Fruit fly (Drosophila melanogaster) whole organism, embryonic: Measurements from ENCODE around the gene Orc2.

Experiments
- B-H1 ChIP-seq: fragments of 200-800 bp; sonication (Bioruptor generic); IDR thresholded peaks from 3 replicates; pipeline ENCODE4 v1.3.6; 2022; ENCODE audit warnings: missing biosample characterization, missing genetic modification characterization
- Bdp1 ChIP-seq: fragments of 200-800 bp; sonication (Bioruptor generic); optimal IDR thresholded peaks from 3 replicates; lab custom pipeline; 2016; ENCODE audit warnings: missing biosample characterization, missing genetic modification characterization
- Bgb ChIP-seq: fragments of 200-800 bp; sonication (Bioruptor generic); IDR thresholded peaks from 2 replicates; pipeline ENCODE4 v1.3.6; 2022; ENCODE audit warnings: missing biosample characterization, missing genetic modification characterization; ENCODE audit not compliant: partially characterized antibody
- Blimp-1 ChIP-seq: fragments of 200-800 bp; sonication (Bioruptor generic); optimal IDR thresholded peaks from 3 replicates; lab custom pipeline; 2018; ENCODE audit warnings: missing biosample characterization, missing genetic modification characterization, mild to moderate bottlenecking, moderate library complexity, missing genetic modification reagents
- BtbVII ChIP-seq: fragments of 200-800 bp; sonication (Bioruptor generic); optimal IDR thresholded peaks from 3 replicates; lab custom pipeline; 2017; ENCODE audit warnings: missing biosample characterization, mild to moderate bottlenecking, missing genetic modification characterization
- CG10431 ChIP-seq: fragments of 200-800 bp; sonication (Bioruptor generic); optimal IDR thresholded peaks from 3 replicates; lab custom pipeline; 2018; ENCODE audit warnings: missing biosample characterization, mild to moderate bottlenecking, missing genetic modification characterization
- CG11560 ChIP-seq: fragments of 200-800 bp; sonication (Bioruptor generic); IDR thresholded peaks from 3 replicates; pipeline ENCODE4 v1.3.6; 2022; ENCODE audit warnings: missing biosample characterization, missing genetic modification characterization
- CG12942 ChIP-seq: fragments of 200-800 bp; sonication (Bioruptor generic); optimal IDR thresholded peaks from 3 replicates; lab custom pipeline; 2016; ENCODE audit warnings: missing biosample characterization, missing genetic modification characterization
- CG15479 ChIP-seq: fragments of 200-800 bp; sonication (Bioruptor generic); optimal IDR thresholded peaks from 3 replicates; lab custom pipeline; 2019; ENCODE audit warnings: missing biosample characterization, mild to moderate bottlenecking, missing genetic modification characterization, moderate library complexity
- CG18011 ChIP-seq: fragments of 200-800 bp; sonication (Bioruptor generic); optimal IDR thresholded peaks from 2 replicates; lab custom pipeline; 2017; ENCODE audit warnings: missing biosample characterization, missing genetic modification characterization, mild to moderate bottlenecking, moderate library complexity, missing genotype
- CG2678 ChIP-seq: fragments of 200-800 bp; sonication (Bioruptor generic); optimal IDR thresholded peaks from 3 replicates; lab custom pipeline; 2019; ENCODE audit warnings: missing biosample characterization, mild to moderate bottlenecking, missing genetic modification characterization, moderate library complexity
- CG3065 ChIP-seq: fragments of 200-800 bp; sonication (Bioruptor generic); optimal IDR thresholded peaks from 2 replicates; lab custom pipeline; 2016; ENCODE audit warnings: missing biosample characterization, missing genetic modification characterization
- CG32532 ChIP-seq: fragments of 200-800 bp; sonication (Bioruptor generic); IDR thresholded peaks from 2 replicates; pipeline ENCODE4 v1.3.6; 2022; ENCODE audit warnings: missing biosample characterization, missing genetic modification characterization
- CG34376 ChIP-seq: fragments of 200-800 bp; sonication (Bioruptor generic); optimal IDR thresholded peaks from 2 replicates; lab custom pipeline; 2018; ENCODE audit warnings: missing biosample characterization, mild to moderate bottlenecking, missing genetic modification characterization
- CG5953 ChIP-seq: fragments of 200-800 bp; sonication (Bioruptor generic); IDR thresholded peaks from 2 replicates; pipeline ENCODE4 v1.3.6; 2022; ENCODE audit warnings: missing biosample characterization, missing genetic modification characterization
- CG6175 ChIP-seq: fragments of 200-800 bp; sonication (Bioruptor generic); IDR thresholded peaks from 3 replicates; pipeline ENCODE4 v1.3.6; 2022; ENCODE audit warnings: missing biosample characterization, missing genetic modification characterization
- CG6791 ChIP-seq: fragments of 200-800 bp; sonication (Bioruptor generic); IDR thresholded peaks from 3 replicates; pipeline ENCODE4 v1.3.6; 2022; ENCODE audit warnings: missing biosample characterization, missing genetic modification characterization; ENCODE audit not compliant: partially characterized antibody
- CG7556 ChIP-seq: fragments of 200-800 bp; sonication (Bioruptor generic); optimal IDR thresholded peaks from 2 replicates; lab custom pipeline; 2017; ENCODE audit warnings: missing biosample characterization, mild to moderate bottlenecking, missing genetic modification characterization
- CG7786 ChIP-seq: fragments of 200-800 bp; sonication (Bioruptor generic); optimal IDR thresholded peaks from 2 replicates; lab custom pipeline; 2016; ENCODE audit warnings: missing biosample characterization, missing genetic modification characterization
- CG8944 ChIP-seq: fragments of 200-800 bp; sonication (Bioruptor generic); optimal IDR thresholded peaks from 3 replicates; lab custom pipeline; 2016; ENCODE audit warnings: missing biosample characterization, missing genetic modification characterization
- CG9876 ChIP-seq: fragments of 200-800 bp; sonication (Bioruptor generic); optimal IDR thresholded peaks from 2 replicates; lab custom pipeline; 2016; ENCODE audit warnings: missing biosample characterization, missing genetic modification characterization
- Dbx ChIP-seq: fragments of 200-800 bp; sonication (Bioruptor generic); IDR thresholded peaks from 3 replicates; pipeline ENCODE4 v1.3.6; 2022; ENCODE audit warnings: missing biosample characterization, missing genetic modification characterization
- Hr39 ChIP-seq: fragments of >200 bp; optimal IDR thresholded peaks from 2 replicates; lab custom pipeline; 2017
- NfI ChIP-seq: fragments of 200-800 bp; sonication (Bioruptor generic); optimal IDR thresholded peaks from 3 replicates; lab custom pipeline; 2018; ENCODE audit warnings: missing biosample characterization, mild to moderate bottlenecking, missing genetic modification characterization, moderate library complexity
- Poxn ChIP-seq: fragments of 200-800 bp; sonication (Bioruptor generic); IDR thresholded peaks from 2 replicates; pipeline ENCODE4 v1.3.6; 2022; ENCODE audit warnings: missing biosample characterization, missing genetic modification characterization
- ab ChIP-seq: fragments of 200-800 bp; sonication (Bioruptor generic); optimal IDR thresholded peaks from 2 replicates; lab custom pipeline; 2016; ENCODE audit warnings: missing biosample characterization, missing genetic modification characterization
- aop ChIP-seq: fragments of 200-800 bp; sonication (Bioruptor generic); IDR thresholded peaks from 2 replicates; pipeline ENCODE4 v1.3.6; 2022; ENCODE audit warnings: missing biosample characterization, missing genetic modification characterization
- ap ChIP-seq: fragments of 200-800 bp; sonication (Bioruptor generic); IDR thresholded peaks from 2 replicates; pipeline ENCODE4 v1.3.6; 2022; ENCODE audit warnings: missing biosample characterization, missing genetic modification characterization
- bowl ChIP-seq: fragments of 200-800 bp; sonication (Bioruptor generic); IDR thresholded peaks from 2 replicates; pipeline ENCODE4 v1.3.6; 2022; ENCODE audit warnings: missing biosample characterization, missing genetic modification characterization
- cas ChIP-seq: fragments of 200-800 bp; sonication (Bioruptor generic); IDR thresholded peaks from 2 replicates; pipeline ENCODE4 v1.3.6; 2022; ENCODE audit warnings: missing biosample characterization, missing genetic modification characterization
- caup ChIP-seq: fragments of 200-800 bp; sonication (Bioruptor generic); optimal IDR thresholded peaks from 3 replicates; lab custom pipeline; 2017; ENCODE audit warnings: missing biosample characterization, mild to moderate bottlenecking, missing genetic modification characterization, moderate library complexity; ENCODE audit not compliant: severe bottlenecking
- crol ChIP-seq: fragments of 200-800 bp; sonication (Bioruptor generic); IDR thresholded peaks from 2 replicates; pipeline ENCODE4 v1.3.6; 2022; ENCODE audit warnings: missing biosample characterization, missing genetic modification characterization
- crp ChIP-seq, 2 experiments: fragments of 200-800 bp; sonication (Bioruptor generic); optimal IDR thresholded peaks; 2 replicates in 1 of 2; 3 replicates in 1 of 2; lab custom pipeline; 2017; ENCODE audit warnings: missing biosample characterization in 2 of 2, missing genetic modification characterization in 2 of 2, mild to moderate bottlenecking in 1 of 2, moderate library complexity in 1 of 2
- eyg ChIP-seq: fragments of 200-800 bp; sonication (Bioruptor generic); optimal IDR thresholded peaks from 3 replicates; lab custom pipeline; 2016; ENCODE audit warnings: missing biosample characterization, missing genetic modification characterization
- fd96Cb ChIP-seq: fragments of 200-800 bp; sonication (Bioruptor generic); optimal IDR thresholded peaks from 2 replicates; lab custom pipeline; 2018; ENCODE audit warnings: missing biosample characterization, mild to moderate bottlenecking, missing genetic modification characterization, moderate library complexity
- gcm ChIP-seq: fragments of 200-800 bp; sonication (Bioruptor generic); optimal IDR thresholded peaks from 2 replicates; lab custom pipeline; 2019; ENCODE audit warnings: missing biosample characterization, mild to moderate bottlenecking, missing genetic modification characterization, moderate library complexity
- gsb-n ChIP-seq: fragments of 200-800 bp; sonication (Bioruptor generic); optimal IDR thresholded peaks from 3 replicates; lab custom pipeline; 2018; ENCODE audit warnings: missing biosample characterization, mild to moderate bottlenecking, missing genetic modification characterization
- hbn ChIP-seq: fragments of 200-800 bp; sonication (Bioruptor generic); IDR thresholded peaks from 2 replicates; pipeline ENCODE4 v1.3.6; 2022; ENCODE audit warnings: missing biosample characterization, missing genetic modification characterization; ENCODE audit not compliant: partially characterized antibody
- lab ChIP-seq: fragments of 200-800 bp; sonication (Bioruptor generic); optimal IDR thresholded peaks from 3 replicates; lab custom pipeline; 2017; ENCODE audit warnings: missing biosample characterization, missing genetic modification characterization, mild to moderate bottlenecking, moderate library complexity, missing genetic modification reagents
- lilli ChIP-seq: fragments of 200-800 bp; sonication (Bioruptor generic); optimal IDR thresholded peaks from 3 replicates; lab custom pipeline; 2016; ENCODE audit warnings: missing biosample characterization, missing genetic modification characterization
- nerfin-1 ChIP-seq: fragments of 200-800 bp; sonication (Bioruptor generic); optimal IDR thresholded peaks from 3 replicates; lab custom pipeline; 2019; ENCODE audit warnings: missing biosample characterization, mild to moderate bottlenecking, missing genetic modification characterization, moderate library complexity
- p53 ChIP-seq: fragments of 200-800 bp; sonication (Bioruptor generic); optimal IDR thresholded peaks from 2 replicates; lab custom pipeline; 2016; ENCODE audit warnings: missing biosample characterization, missing genetic modification characterization
- pros ChIP-seq: fragments of 200-800 bp; sonication (Bioruptor generic); optimal IDR thresholded peaks from 3 replicates; lab custom pipeline; 2019; ENCODE audit warnings: missing biosample characterization, mild to moderate bottlenecking, missing genetic modification characterization, moderate library complexity
- psq ChIP-seq: fragments of 200-800 bp; sonication (Bioruptor generic); optimal IDR thresholded peaks from 2 replicates; lab custom pipeline; 2017; ENCODE audit warnings: missing biosample characterization, missing genetic modification characterization
- sd ChIP-seq: fragments of 200-800 bp; sonication (Bioruptor generic); optimal IDR thresholded peaks from 3 replicates; lab custom pipeline; 2018; ENCODE audit warnings: missing biosample characterization, mild to moderate bottlenecking, missing genetic modification characterization, moderate library complexity
- sna ChIP-seq: fragments of 200-800 bp; sonication (Bioruptor generic); IDR thresholded peaks from 2 replicates; pipeline ENCODE4 v1.3.6; 2022; ENCODE audit warnings: missing biosample characterization, missing genetic modification characterization; ENCODE audit not compliant: partially characterized antibody
- sr ChIP-seq: fragments of 200-800 bp; sonication (Bioruptor generic); IDR thresholded peaks from 3 replicates; pipeline ENCODE4 v1.3.6; 2022; ENCODE audit warnings: missing biosample characterization, missing genetic modification characterization
- tup ChIP-seq: fragments of 200-800 bp; sonication (Bioruptor generic); optimal IDR thresholded peaks from 2 replicates; lab custom pipeline; 2016; ENCODE audit warnings: missing biosample characterization, mild to moderate bottlenecking, missing genetic modification characterization, moderate library complexity
- unpg ChIP-seq: fragments of 200-800 bp; sonication (Bioruptor generic); optimal IDR thresholded peaks from 3 replicates; lab custom pipeline; 2018; ENCODE audit warnings: missing biosample characterization, mild to moderate bottlenecking, missing genetic modification characterization, moderate library complexity

Orc2 gene

dm6 chr3R:14012478-14013146 lies 47.9 kb downstream of the Orc2 start (continued):
- TF ChIP-seq CG3065 (GFP tag; lab: Kevin White, UChicago) (peak; percentile 21), CG7786 (peak; percentile 67), eyg (GFP tag; lab: Kevin White, UChicago) (peak; percentile 58), psq (GFP tag; lab: Kevin White, UChicago) (peak; percentile 30), sr (GFP tag; lab: Robert Waterston, UW) (peak; percentile 87), CG7556 (peak; percentile 84), CG18011 (peak; percentile 52), CG34376 (GFP tag; lab: Kevin White, UChicago) (peak; percentile 30), Dbx (peak; percentile 89), bowl (GFP tag; lab: Robert Waterston, UW) (peak; percentile 86), lilli (peak; percentile 82), cas (peak; percentile 87), p53 (peak; percentile 73), CG6175 (GFP tag; lab: Robert Waterston, UW) (peak; percentile 90), CG12942 (peak; percentile 54), CG15479 (GFP tag; lab: Kevin White, UChicago) (no peak), NfI (peak; percentile 77), CG6791 (GFP tag; lab: Robert Waterston, UW) (peak; percentile 76), lab (GFP tag; lab: Kevin White, UChicago) (peak; percentile 94), nerfin-1 (tag; lab: Kevin White, UChicago) (peak; percentile 85), Bgb (GFP tag; lab: Robert Waterston, UW) (peak; percentile 52), caup (peak; percentile 80), Blimp-1 (GFP tag; lab: Kevin White, UChicago) (peak; percentile 92), crol (GFP tag; lab: Robert Waterston, UW) (peak; percentile 65), CG2678 (tag; lab: Kevin White, UChicago) (peak; percentile 95), fd96Cb (tag; lab: Kevin White, UChicago) (peak; percentile 95), sd (peak; percentile 57), Poxn (GFP tag; lab: Robert Waterston, UW) (0 out of 2 replicates have a peak, but pooled peaks have one; percentile 7), CG8944 (peak; percentile 79), CG32532 (GFP tag; lab: Robert Waterston, UW) (peak; percentile 96), unpg (GFP tag; lab: Kevin White, UChicago) (peak; percentile 87), aop (GFP tag; lab: Robert Waterston, UW) (peak; percentile 71), CG11560 (tag; lab: Robert Waterston, UW) (peak; percentile 80), BtbVII (peak; percentile 86), crp (GFP tag; optimal IDR thresholded peaks at IDR 0.05; lab: Kevin White, UChicago) (peak in 1 of 2 experiments; percentile 22), ab (GFP tag; lab: Kevin White, UChicago) (peak; percentile 50), ap (GFP tag; lab: Robert Waterston, UW) (peak; percentile 91), hbn (GFP tag; lab: Robert Waterston, UW) (no peak), Hr39 (lab: Kevin White, UChicago) (no peak), pros (GFP tag; lab: Kevin White, UChicago) (peak; percentile 53), gcm (GFP tag; lab: Kevin White, UChicago) (peak; percentile 58), sna (GFP tag; lab: Robert Waterston, UW) (peak; percentile 51; the same call in 1 of the 2 replicates), CG9876 (GFP tag; lab: Kevin White, UChicago) (peak; percentile 15), tup (GFP tag; lab: Kevin White, UChicago) (peak; percentile 34), gsb-n (peak; percentile 82), CG10431 (no peak), CG5953 (GFP tag; lab: Robert Waterston, UW) (peak; percentile 86), Bdp1 (peak; percentile 41), B-H1 (GFP tag; lab: Robert Waterston, UW) (peak; percentile 93)
